Fruit fly (Drosophila melanogaster) whole organism, embryonic: ENCODE results near the gene Use1.

ENCODE experiments used
- Antp ChIP-seq: fragments of 200-800 bp; sonication (Bioruptor generic); optimal IDR thresholded peaks from 3 replicates; lab custom pipeline; 2016; ENCODE audit warnings: missing biosample characterization, missing genetic modification characterization
- BtbVII ChIP-seq: fragments of 200-800 bp; sonication (Bioruptor generic); optimal IDR thresholded peaks from 3 replicates; lab custom pipeline; 2017; ENCODE audit warnings: missing biosample characterization, mild to moderate bottlenecking, missing genetic modification characterization
- CG10147 ChIP-seq: fragments of 200-800 bp; sonication (Bioruptor generic); optimal IDR thresholded peaks from 2 replicates; lab custom pipeline; 2019; ENCODE audit warnings: missing biosample characterization, mild to moderate bottlenecking, missing genetic modification characterization, moderate library complexity
- CG10366 ChIP-seq: fragments of 200-800 bp; sonication (Bioruptor generic); IDR thresholded peaks from 2 replicates; pipeline ENCODE4 v1.3.6; 2022; ENCODE audit warnings: missing biosample characterization, missing genetic modification characterization
- CG11504 ChIP-seq: fragments of 200-800 bp; sonication (Bioruptor generic); optimal IDR thresholded peaks from 3 replicates; lab custom pipeline; 2019; ENCODE audit warnings: missing biosample characterization, mild to moderate bottlenecking, missing genetic modification characterization, moderate library complexity
- CG12391 ChIP-seq: fragments of 200-800 bp; sonication (Bioruptor generic); optimal IDR thresholded peaks from 3 replicates; lab custom pipeline; 2018; ENCODE audit warnings: missing biosample characterization, mild to moderate bottlenecking, missing genetic modification characterization, moderate library complexity
- CG12769 ChIP-seq: fragments of 200-800 bp; sonication (Bioruptor generic); optimal IDR thresholded peaks from 2 replicates; lab custom pipeline; 2019; ENCODE audit warnings: missing biosample characterization, mild to moderate bottlenecking, missing genetic modification characterization, moderate library complexity
- CG14441 ChIP-seq: fragments of 200-800 bp; sonication (Bioruptor generic); IDR thresholded peaks from 2 replicates; pipeline ENCODE4 v1.3.6; 2022; ENCODE audit warnings: missing biosample characterization, missing genetic modification characterization
- CG17568 ChIP-seq: fragments of 200-800 bp; sonication (Bioruptor generic); optimal IDR thresholded peaks from 2 replicates; lab custom pipeline; 2018; ENCODE audit warnings: missing biosample characterization, mild to moderate bottlenecking, missing genetic modification characterization, moderate library complexity
- CG2712 ChIP-seq: fragments of 200-800 bp; optimal IDR thresholded peaks from 3 replicates; lab custom pipeline; 2019; ENCODE audit warnings: missing biosample characterization, mild to moderate bottlenecking, missing genetic modification characterization, moderate library complexity
- CG31224 ChIP-seq: fragments of 200-800 bp; sonication (Bioruptor generic); IDR thresholded peaks from 2 replicates; pipeline ENCODE4 v1.3.6; 2022; ENCODE audit warnings: missing biosample characterization, missing genetic modification characterization
- CG6683 ChIP-seq: fragments of 200-800 bp; sonication (Bioruptor generic); optimal IDR thresholded peaks from 2 replicates; lab custom pipeline; 2017; ENCODE audit warnings: missing biosample characterization, mild to moderate bottlenecking, missing genetic modification characterization, missing genetic modification reagents
- CG6791 ChIP-seq: fragments of 200-800 bp; sonication (Bioruptor generic); IDR thresholded peaks from 3 replicates; pipeline ENCODE4 v1.3.6; 2022; ENCODE audit warnings: missing biosample characterization, missing genetic modification characterization; ENCODE audit not compliant: partially characterized antibody
- CG9215 ChIP-seq: fragments of 200-800 bp; sonication (Bioruptor generic); IDR thresholded peaks from 2 replicates; pipeline ENCODE4 v1.3.6; 2022; ENCODE audit warnings: missing biosample characterization, missing genetic modification characterization
- CG9727 ChIP-seq: fragments of 200-800 bp; sonication (Bioruptor generic); optimal IDR thresholded peaks from 3 replicates; lab custom pipeline; 2017; ENCODE audit warnings: missing biosample characterization, mild to moderate bottlenecking, missing genetic modification characterization
- Camta ChIP-seq: fragments of 200-800 bp; sonication (Bioruptor generic); optimal IDR thresholded peaks from 2 replicates; lab custom pipeline; 2016; ENCODE audit warnings: missing biosample characterization, missing genetic modification characterization
- CoRest ChIP-seq: fragments of 200-800 bp; sonication (Bioruptor generic); optimal IDR thresholded peaks from 3 replicates; lab custom pipeline; 2018; ENCODE audit warnings: missing biosample characterization, mild to moderate bottlenecking, missing genetic modification characterization, moderate library complexity
- Eip74EF ChIP-seq, 2 experiments: fragments of 200-800 bp in 1 of 2; fragments of >200 bp in 1 of 2; sonication (Bioruptor generic) in 1 of 2; optimal IDR thresholded peaks; 2 replicates each; lab custom pipeline; 2017 to 2019; ENCODE audit warnings: missing biosample characterization in 2 of 2, missing genetic modification characterization in 2 of 2, mild to moderate bottlenecking in 1 of 2, moderate library complexity in 1 of 2
- Fer1 ChIP-seq: fragments of 200-800 bp; sonication (Bioruptor generic); optimal IDR thresholded peaks from 2 replicates; lab custom pipeline; 2017; ENCODE audit warnings: missing biosample characterization, mild to moderate bottlenecking, missing genetic modification characterization
- Fer3 ChIP-seq: fragments of 200-800 bp; sonication (Bioruptor generic); optimal IDR thresholded peaks from 2 replicates; lab custom pipeline; 2018; ENCODE audit warnings: missing biosample characterization, mild to moderate bottlenecking, missing genetic modification characterization, moderate library complexity
- Hmx ChIP-seq: fragments of 200-800 bp; sonication (Bioruptor generic); optimal IDR thresholded peaks from 2 replicates; lab custom pipeline; 2016; ENCODE audit warnings: missing biosample characterization, missing genetic modification characterization
- Mad ChIP-seq: fragments of 200-800 bp; sonication (Bioruptor generic); optimal IDR thresholded peaks from 2 replicates; lab custom pipeline; 2016; ENCODE audit warnings: missing biosample characterization, missing genetic modification characterization
- Meics ChIP-seq: fragments of 200-800 bp; sonication (Bioruptor generic); optimal IDR thresholded peaks from 2 replicates; lab custom pipeline; 2017; ENCODE audit warnings: missing biosample characterization, mild to moderate bottlenecking, missing genetic modification characterization
- NFAT ChIP-seq: fragments of 200-800 bp; sonication (Bioruptor generic); IDR thresholded peaks from 2 replicates; pipeline ENCODE4 v1.3.6; 2022; ENCODE audit warnings: missing biosample characterization, missing genetic modification characterization
- NfI ChIP-seq: fragments of 200-800 bp; sonication (Bioruptor generic); optimal IDR thresholded peaks from 3 replicates; lab custom pipeline; 2018; ENCODE audit warnings: missing biosample characterization, mild to moderate bottlenecking, missing genetic modification characterization, moderate library complexity
- Ptx1 ChIP-seq: fragments of 200-800 bp; sonication (Bioruptor generic); IDR thresholded peaks from 2 replicates; pipeline ENCODE4 v1.3.6; 2022; ENCODE audit warnings: missing biosample characterization, missing genetic modification characterization
- Rfx ChIP-seq: fragments of 200-800 bp; sonication (Bioruptor generic); IDR thresholded peaks from 2 replicates; pipeline ENCODE4 v1.3.6; 2022; ENCODE audit warnings: missing biosample characterization, missing genetic modification characterization
- Ssrp ChIP-seq: fragments of 200-800 bp; sonication (Bioruptor generic); optimal IDR thresholded peaks from 2 replicates; lab custom pipeline; 2018; ENCODE audit warnings: missing biosample characterization, mild to moderate bottlenecking, missing genetic modification characterization, moderate library complexity
- Taf1 ChIP-seq: fragments of 200-800 bp; sonication (Bioruptor generic); IDR thresholded peaks from 2 replicates; pipeline ENCODE4 v1.3.6; 2022; ENCODE audit warnings: missing biosample characterization, missing genetic modification characterization
- ash1 ChIP-seq: fragments of 200-800 bp; sonication (Bioruptor generic); optimal IDR thresholded peaks from 2 replicates; lab custom pipeline; 2018; ENCODE audit warnings: missing biosample characterization, mild to moderate bottlenecking, missing genetic modification characterization
- bigmax ChIP-seq: fragments of 200-800 bp; sonication (Bioruptor generic); optimal IDR thresholded peaks from 2 replicates; lab custom pipeline; 2018; ENCODE audit warnings: missing biosample characterization, mild to moderate bottlenecking, missing genetic modification characterization
- cas ChIP-seq: fragments of 200-800 bp; sonication (Bioruptor generic); IDR thresholded peaks from 2 replicates; pipeline ENCODE4 v1.3.6; 2022; ENCODE audit warnings: missing biosample characterization, missing genetic modification characterization
- cwo ChIP-seq: fragments of 200-800 bp; sonication (Bioruptor generic); optimal IDR thresholded peaks from 3 replicates; lab custom pipeline; 2017; ENCODE audit warnings: missing biosample characterization, missing genetic modification characterization, mild to moderate bottlenecking, moderate library complexity, missing genetic modification reagents
- eyg ChIP-seq: fragments of 200-800 bp; sonication (Bioruptor generic); optimal IDR thresholded peaks from 3 replicates; lab custom pipeline; 2016; ENCODE audit warnings: missing biosample characterization, missing genetic modification characterization
- fd96Cb ChIP-seq: fragments of 200-800 bp; sonication (Bioruptor generic); optimal IDR thresholded peaks from 2 replicates; lab custom pipeline; 2018; ENCODE audit warnings: missing biosample characterization, mild to moderate bottlenecking, missing genetic modification characterization, moderate library complexity
- ftz-f1 ChIP-seq: fragments of 200-800 bp; sonication (Bioruptor generic); optimal IDR thresholded peaks from 2 replicates; lab custom pipeline; 2016; ENCODE audit warnings: missing biosample characterization, missing genetic modification characterization
- grau ChIP-seq: fragments of 200-800 bp; optimal IDR thresholded peaks from 3 replicates; lab custom pipeline; 2019; ENCODE audit warnings: missing biosample characterization, mild to moderate bottlenecking, missing genetic modification characterization, moderate library complexity
- kay ChIP-seq: fragments of 200-800 bp; sonication (Bioruptor generic); optimal IDR thresholded peaks from 2 replicates; lab custom pipeline; 2016; ENCODE audit warnings: missing biosample characterization, missing genetic modification characterization
- lilli ChIP-seq: fragments of 200-800 bp; sonication (Bioruptor generic); optimal IDR thresholded peaks from 3 replicates; lab custom pipeline; 2016; ENCODE audit warnings: missing biosample characterization, missing genetic modification characterization
- pan ChIP-seq, 4 experiments: fragments of >200 bp in 3 of 4; fragments of 200-800 bp in 1 of 4; sonication (Bioruptor generic) in 1 of 4; optimal IDR thresholded peaks in 3 of 4; IDR thresholded peaks in 1 of 4; 2 replicates each; pipeline versions ENCODE4 v1.3.6 to Lab custom; 2017 to 2022; ENCODE audit warnings: missing biosample characterization in 2 of 4, missing genetic modification characterization in 2 of 4, mixed read lengths in 1 of 4
- pita ChIP-seq: fragments of 200-800 bp; sonication (Bioruptor generic); optimal IDR thresholded peaks from 2 replicates; lab custom pipeline; 2017; ENCODE audit warnings: missing biosample characterization, mild to moderate bottlenecking, missing genetic modification characterization
- row ChIP-seq: fragments of 200-800 bp; sonication (Bioruptor generic); IDR thresholded peaks from 3 replicates; pipeline ENCODE4 v1.3.6; 2022; ENCODE audit warnings: missing biosample characterization, missing genetic modification characterization
- sc ChIP-seq, 3 experiments: fragments of >200 bp in 2 of 3; fragments of 200-800 bp in 1 of 3; sonication (Bioruptor generic) in 1 of 3; optimal IDR thresholded peaks; 2 replicates in 2 of 3; 3 replicates in 1 of 3; lab custom pipeline; 2017; ENCODE audit warnings: mild to moderate bottlenecking in 1 of 3, missing biosample characterization in 1 of 3, missing genetic modification characterization in 1 of 3, missing genetic modification reagents in 1 of 3
- seq ChIP-seq: fragments of 200-800 bp; sonication (Bioruptor generic); IDR thresholded peaks from 2 replicates; pipeline ENCODE4 v1.3.6; 2022; ENCODE audit warnings: missing biosample characterization, missing genetic modification characterization
- slbo ChIP-seq: fragments of 200-800 bp; sonication (Bioruptor generic); IDR thresholded peaks from 2 replicates; pipeline ENCODE4 v1.3.6; 2022; ENCODE audit warnings: missing biosample characterization, missing genetic modification characterization
- vvl ChIP-seq: fragments of 200-800 bp; sonication (Bioruptor generic); IDR thresholded peaks from 2 replicates; pipeline ENCODE4 v1.3.6; 2022; ENCODE audit warnings: missing biosample characterization, missing genetic modification characterization
- zfh1 ChIP-seq: fragments of 200-800 bp; sonication (Bioruptor generic); IDR thresholded peaks from 3 replicates; pipeline ENCODE4 v1.3.6; 2022; ENCODE audit warnings: missing biosample characterization, missing genetic modification characterization

Use1 gene

dm6 chr3L:9126888-9127689, 9.9 kb downstream of the Use1 start (continued):
- TF ChIP-seq ash1 (GFP tag; lab: Kevin White, UChicago) (no peak), Fer1 (GFP tag; lab: Kevin White, UChicago) (peak; percentile 81), eyg (no peak), CG9215 (GFP tag; lab: Robert Waterston, UW) (peak; percentile 53), Antp (GFP tag; lab: Kevin White, UChicago) (peak; percentile 18), NfI (GFP tag; lab: Kevin White, UChicago) (peak; percentile 62), Taf1 (GFP tag; lab: Robert Waterston, UW) (peak; percentile 39; the same call in 1 of the 2 replicates), NFAT (GFP tag; lab: Robert Waterston, UW) (peak; percentile 44; the same call in 1 of the 2 replicates), CG12769 (tag; lab: Kevin White, UChicago) (peak; percentile 53), vvl (GFP tag; lab: Robert Waterston, UW) (peak; percentile 33; the same call in 1 of the 2 replicates), Fer3 (peak; percentile 53), seq (GFP tag; lab: Robert Waterston, UW) (0 out of 2 replicates have a peak, but pooled peaks have one; percentile 7), Hmx (peak; percentile 43), pita (GFP tag; lab: Kevin White, UChicago) (no peak), Ptx1 (peak; percentile 72), cas (no peak), CG12391 (tag; lab: Kevin White, UChicago) (peak; percentile 49), Ssrp (tag; lab: Kevin White, UChicago) (peak; percentile 25), grau (tag; lab: Kevin White, UChicago) (peak; percentile 69), CG9727 (peak; percentile 66), CG14441 (GFP tag; lab: Robert Waterston, UW) (peak; percentile 49), pan (optimal IDR thresholded peaks at IDR 0.05; lab: Kevin White, UChicago) (no peak), pan (GFP tag; optimal IDR thresholded peaks at IDR 0.05 in 1 of 2, IDR thresholded peaks at IDR 0.05 in 1 of 2) (peak in 1 of 2 experiments; percentile 5), lilli (GFP tag; lab: Kevin White, UChicago) (peak; percentile 59), cwo (GFP tag; lab: Kevin White, UChicago) (peak; percentile 68), CG11504 (tag; lab: Kevin White, UChicago) (peak; percentile 97), CG2712 (tag; lab: Kevin White, UChicago) (peak; percentile 60), Eip74EF (GFP tag; optimal IDR thresholded peaks at IDR 0.05; lab: Kevin White, UChicago) (peak in 1 of 2 experiments; percentile 45), kay (GFP tag; lab: Kevin White, UChicago) (peak; percentile 44), sc (optimal IDR thresholded peaks at IDR 0.05; lab: Kevin White, UChicago) (no peak), sc (GFP tag; optimal IDR thresholded peaks at IDR 0.05; lab: Kevin White, UChicago) (no peak), CG6791 (GFP tag; lab: Robert Waterston, UW) (no peak), CG6683 (GFP tag; lab: Kevin White, UChicago) (peak; percentile 35), Camta (GFP tag; lab: Kevin White, UChicago) (peak; percentile 34), Rfx (GFP tag; lab: Robert Waterston, UW) (peak; percentile 66), BtbVII (GFP tag; lab: Kevin White, UChicago) (peak; percentile 67), slbo (GFP tag; lab: Robert Waterston, UW) (peak; percentile 71), row (GFP tag; lab: Robert Waterston, UW) (peak; percentile 58), CG17568 (GFP tag; lab: Kevin White, UChicago) (peak; percentile 16), CG10366 (GFP tag; lab: Robert Waterston, UW) (no peak), Meics (peak; percentile 74), Mad (GFP tag; lab: Kevin White, UChicago) (peak; percentile 1), CoRest (peak; percentile 57), ftz-f1 (GFP tag; lab: Kevin White, UChicago) (no peak), CG10147 (GFP tag; lab: Kevin White, UChicago) (peak; percentile 67), CG31224 (GFP tag; lab: Robert Waterston, UW) (peak; percentile 28; the same call in 1 of the 2 replicates), bigmax (GFP tag; lab: Kevin White, UChicago) (no peak), zfh1 (0 out of 3 replicates have a peak, but pooled peaks have one; percentile 27), fd96Cb (tag; lab: Kevin White, UChicago) (peak; percentile 21)
